Worm (Caenorhabditis elegans) whole organism, early embryonic: Measurements from ENCODE around the gene F36G9.7.

ENCODE experiments used
- F13C5.2 ChIP-seq: sonication (generic microtip); optimal IDR thresholded peaks from 2 replicates; lab custom pipeline; 2017; ENCODE audit warnings: mild to moderate bottlenecking, missing genetic modification characterization, inconsistent platforms, missing compliant biosample characterization
- ama-1 ChIP-seq: fragments of 150-350 bp; optimal IDR thresholded peaks from 2 replicates; lab custom pipeline; 2014
- ceh-13 ChIP-seq: fragments of 200-800 bp; sonication (Bioruptor generic); optimal IDR thresholded peaks from 2 replicates; lab custom pipeline; 2018; ENCODE audit warnings: mild to moderate bottlenecking, missing genetic modification characterization, missing compliant biosample characterization
- ceh-36 ChIP-seq: sonication (generic microtip); optimal IDR thresholded peaks from 2 replicates; lab custom pipeline; 2016; ENCODE audit warnings: missing genetic modification characterization, inconsistent platforms, missing compliant biosample characterization
- hnd-1 ChIP-seq: sonication (generic microtip); optimal IDR thresholded peaks from 2 replicates; lab custom pipeline; 2016; ENCODE audit warnings: missing genetic modification characterization, missing compliant biosample characterization
- pes-1 ChIP-seq: fragments of 200-800 bp; sonication (Bioruptor generic); IDR thresholded peaks from 2 replicates; pipeline ENCODE4 v1.3.6; 2022; ENCODE audit warnings: missing genetic modification reagents, missing genetic modification characterization, missing compliant biosample characterization
- scrt-1 ChIP-seq: fragments of 200-800 bp; sonication (Bioruptor generic); IDR thresholded peaks from 2 replicates; pipeline ENCODE4 v1.3.6; 2022; ENCODE audit warnings: missing genetic modification characterization, missing compliant biosample characterization
- sea-1 ChIP-seq: fragments of 200-800 bp; sonication (Bioruptor generic); conservative IDR thresholded peaks from 2 replicates; pipeline ENCODE4 v1.3.6; 2022; ENCODE audit warnings: missing genetic modification characterization, missing compliant biosample characterization
- tra-4 ChIP-seq: sonication (generic microtip); optimal IDR thresholded peaks from 2 replicates; lab custom pipeline; 2017; ENCODE audit warnings: missing genetic modification characterization, missing compliant biosample characterization

DNA sequence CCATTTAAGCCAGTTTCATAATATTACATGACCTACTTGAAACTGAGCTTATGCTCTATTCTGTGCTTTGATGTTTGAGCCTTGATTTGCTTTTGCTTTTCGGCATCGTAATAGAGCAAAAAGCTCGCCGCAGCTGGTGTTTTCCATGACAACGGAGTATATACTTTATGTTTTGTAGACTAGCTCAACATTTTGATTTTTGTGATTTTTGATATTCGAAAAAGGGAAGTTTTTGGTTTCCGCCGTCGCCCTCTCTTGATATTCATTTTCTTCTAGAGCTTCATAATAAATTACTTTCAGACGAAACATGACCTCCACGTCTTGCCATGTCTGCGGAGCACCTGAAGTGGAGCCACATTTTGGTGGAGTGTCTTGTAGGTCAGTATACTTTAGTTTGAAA lies 32.7 kb upstream of the F36G9.7 start, which contains the start of gene nhr-63:
- TF ChIP-seq ceh-13 (GFP tag; lab: Kevin White, UChicago): no peak
- no peak for TF ChIP-seq ama-1 (lab: Kevin White, UChicago)
- no peak for TF ChIP-seq sea-1 (GFP tag; lab: Robert Waterston, UW)
- TF ChIP-seq ceh-36 (tag; lab: Kevin White, UChicago): no peak
- no peak for TF ChIP-seq tra-4 (tag; lab: Kevin White, UChicago)
- no peak for TF ChIP-seq F13C5.2 (tag; lab: Kevin White, UChicago)
- TF ChIP-seq hnd-1: no peak
- no peak for TF ChIP-seq scrt-1 (GFP tag; lab: Robert Waterston, UW)
- no peak for TF ChIP-seq pes-1 (GFP tag; lab: Robert Waterston, UW)
